Fruit fly (Drosophila melanogaster) whole organism, embryonic: ENCODE results near the gene Duba.

Experiments
- Blimp-1 ChIP-seq: fragments of 200-800 bp; sonication (Bioruptor generic); optimal IDR thresholded peaks from 3 replicates; lab custom pipeline; 2018; ENCODE audit warnings: missing biosample characterization, missing genetic modification characterization, mild to moderate bottlenecking, moderate library complexity, missing genetic modification reagents
- CG10979 ChIP-seq: fragments of 200-800 bp; sonication (Bioruptor generic); optimal IDR thresholded peaks from 2 replicates; lab custom pipeline; 2018; ENCODE audit warnings: missing biosample characterization, mild to moderate bottlenecking, missing genetic modification characterization, moderate library complexity
- CG11456 ChIP-seq: fragments of 200-800 bp; sonication (Bioruptor generic); IDR thresholded peaks from 3 replicates; pipeline ENCODE4 v1.3.6; 2022; ENCODE audit warnings: missing biosample characterization, missing genetic modification characterization
- CG12942 ChIP-seq: fragments of 200-800 bp; sonication (Bioruptor generic); optimal IDR thresholded peaks from 3 replicates; lab custom pipeline; 2016; ENCODE audit warnings: missing biosample characterization, missing genetic modification characterization
- CG14860 ChIP-seq: fragments of 200-800 bp; sonication (Bioruptor generic); IDR thresholded peaks from 3 replicates; pipeline ENCODE4 v1.3.6; 2022; ENCODE audit warnings: missing biosample characterization, missing genetic modification characterization; ENCODE audit not compliant: partially characterized antibody
- CG1647 ChIP-seq: fragments of 200-800 bp; sonication (Bioruptor generic); optimal IDR thresholded peaks from 3 replicates; lab custom pipeline; 2016; ENCODE audit warnings: missing biosample characterization, missing genetic modification characterization
- CG16813 ChIP-seq: fragments of 200-800 bp; sonication (Bioruptor generic); IDR thresholded peaks from 3 replicates; pipeline ENCODE4 v1.3.6; 2022; ENCODE audit warnings: missing biosample characterization, missing genetic modification characterization; ENCODE audit not compliant: partially characterized antibody
- CG17186 ChIP-seq: fragments of 200-800 bp; sonication (Bioruptor generic); optimal IDR thresholded peaks from 3 replicates; lab custom pipeline; 2017; ENCODE audit warnings: missing biosample characterization, missing genetic modification reagents, missing genetic modification characterization
- CG18599 ChIP-seq: fragments of 200-800 bp; sonication (Bioruptor generic); optimal IDR thresholded peaks from 3 replicates; lab custom pipeline; 2017; ENCODE audit warnings: missing biosample characterization, missing genetic modification characterization, mild to moderate bottlenecking, moderate library complexity, missing genetic modification reagents
- CG2875 ChIP-seq: fragments of 200-800 bp; sonication (Bioruptor generic); optimal IDR thresholded peaks from 2 replicates; lab custom pipeline; 2017; ENCODE audit warnings: missing biosample characterization, mild to moderate bottlenecking, missing genetic modification characterization, missing genetic modification reagents
- CG31388 ChIP-seq: fragments of 200-800 bp; sonication (Bioruptor generic); optimal IDR thresholded peaks from 2 replicates; lab custom pipeline; 2016; ENCODE audit warnings: missing biosample characterization, missing genetic modification characterization
- CG33557 ChIP-seq: fragments of 200-800 bp; sonication (Bioruptor generic); optimal IDR thresholded peaks from 2 replicates; lab custom pipeline; 2019; ENCODE audit warnings: missing biosample characterization, mild to moderate bottlenecking, missing genetic modification characterization, moderate library complexity
- CG43689 ChIP-seq: fragments of 200-800 bp; sonication (Bioruptor generic); IDR thresholded peaks from 2 replicates; pipeline ENCODE4 v1.3.6; 2022; ENCODE audit warnings: missing biosample characterization, missing genetic modification characterization
- CG7357 ChIP-seq: fragments of 200-800 bp; sonication (Bioruptor generic); IDR thresholded peaks from 3 replicates; pipeline ENCODE4 v1.3.6; 2022; ENCODE audit warnings: missing biosample characterization, missing genetic modification characterization
- CG7745 ChIP-seq: fragments of 200-800 bp; sonication (Bioruptor generic); optimal IDR thresholded peaks from 2 replicates; lab custom pipeline; 2018; ENCODE audit warnings: missing biosample characterization, mild to moderate bottlenecking, missing genetic modification characterization, moderate library complexity
- CG8281 ChIP-seq: fragments of 200-800 bp; sonication (Bioruptor generic); optimal IDR thresholded peaks from 2 replicates; lab custom pipeline; 2018; ENCODE audit warnings: missing biosample characterization, mild to moderate bottlenecking, missing genetic modification characterization, moderate library complexity
- CoRest ChIP-seq: fragments of 200-800 bp; sonication (Bioruptor generic); optimal IDR thresholded peaks from 3 replicates; lab custom pipeline; 2018; ENCODE audit warnings: missing biosample characterization, mild to moderate bottlenecking, missing genetic modification characterization, moderate library complexity
- E2f2 ChIP-seq: fragments of 200-800 bp; sonication (Bioruptor generic); IDR thresholded peaks from 2 replicates; pipeline ENCODE4 v1.3.6; 2022; ENCODE audit warnings: missing biosample characterization, missing genetic modification characterization
- HLH3B ChIP-seq: fragments of 200-800 bp; sonication (Bioruptor generic); IDR thresholded peaks from 2 replicates; pipeline ENCODE4 v1.3.6; 2022; ENCODE audit warnings: missing biosample characterization, missing genetic modification characterization
- Hmr ChIP-seq: fragments of 200-800 bp; sonication (Bioruptor generic); optimal IDR thresholded peaks from 3 replicates; lab custom pipeline; 2017; ENCODE audit warnings: mild to moderate bottlenecking, missing biosample characterization, missing genetic modification reagents, missing genetic modification characterization
- Nf-YC ChIP-seq: fragments of 200-800 bp; optimal IDR thresholded peaks from 3 replicates; lab custom pipeline; 2019; ENCODE audit warnings: missing biosample characterization, mild to moderate bottlenecking, missing genetic modification characterization, moderate library complexity
- Oli ChIP-seq: fragments of 200-800 bp; sonication (Bioruptor generic); optimal IDR thresholded peaks from 2 replicates; lab custom pipeline; 2018; ENCODE audit warnings: missing biosample characterization, mild to moderate bottlenecking, missing genetic modification characterization, moderate library complexity
- Opbp ChIP-seq: fragments of 200-800 bp; sonication (Bioruptor generic); IDR thresholded peaks from 3 replicates; pipeline ENCODE4 v1.3.6; 2022; ENCODE audit warnings: missing biosample characterization, missing genetic modification characterization; ENCODE audit not compliant: partially characterized antibody
- PHDP ChIP-seq: fragments of 200-800 bp; sonication (Bioruptor generic); optimal IDR thresholded peaks from 3 replicates; lab custom pipeline; 2018; ENCODE audit warnings: missing biosample characterization, mild to moderate bottlenecking, missing genetic modification characterization, moderate library complexity
- Rfx ChIP-seq: fragments of 200-800 bp; sonication (Bioruptor generic); IDR thresholded peaks from 2 replicates; pipeline ENCODE4 v1.3.6; 2022; ENCODE audit warnings: missing biosample characterization, missing genetic modification characterization
- Spps ChIP-seq: fragments of 200-800 bp; sonication (Bioruptor generic); optimal IDR thresholded peaks from 2 replicates; lab custom pipeline; 2018; ENCODE audit warnings: missing biosample characterization, mild to moderate bottlenecking, missing genetic modification characterization
- Stat92E ChIP-seq, 3 experiments: fragments of >200 bp in 2 of 3; fragments of 200-800 bp in 1 of 3; sonication (Bioruptor generic) in 1 of 3; optimal IDR thresholded peaks; 2 replicates each; lab custom pipeline; 2017 to 2019; ENCODE audit warnings: missing biosample characterization in 3 of 3, missing genetic modification characterization in 3 of 3, mild to moderate bottlenecking in 1 of 3, moderate library complexity in 1 of 3
- TFAM ChIP-seq: fragments of 200-800 bp; sonication (Bioruptor generic); optimal IDR thresholded peaks from 2 replicates; lab custom pipeline; 2017; ENCODE audit warnings: missing biosample characterization, missing genetic modification characterization, inconsistent platforms
- Taf1 ChIP-seq: fragments of 200-800 bp; sonication (Bioruptor generic); IDR thresholded peaks from 2 replicates; pipeline ENCODE4 v1.3.6; 2022; ENCODE audit warnings: missing biosample characterization, missing genetic modification characterization
- bigmax ChIP-seq: fragments of 200-800 bp; sonication (Bioruptor generic); optimal IDR thresholded peaks from 2 replicates; lab custom pipeline; 2018; ENCODE audit warnings: missing biosample characterization, mild to moderate bottlenecking, missing genetic modification characterization
- cas ChIP-seq: fragments of 200-800 bp; sonication (Bioruptor generic); IDR thresholded peaks from 2 replicates; pipeline ENCODE4 v1.3.6; 2022; ENCODE audit warnings: missing biosample characterization, missing genetic modification characterization
- chn ChIP-seq: fragments of 200-800 bp; sonication (Bioruptor generic); optimal IDR thresholded peaks from 2 replicates; lab custom pipeline; 2016; ENCODE audit warnings: missing biosample characterization, missing genetic modification characterization
- dmrt11E ChIP-seq: fragments of 200-800 bp; sonication (Bioruptor generic); optimal IDR thresholded peaks from 3 replicates; lab custom pipeline; 2018; ENCODE audit warnings: missing biosample characterization, mild to moderate bottlenecking, missing genetic modification characterization, moderate library complexity
- eve ChIP-seq, 2 experiments: fragments of >200 bp; optimal IDR thresholded peaks; 2 replicates each; lab custom pipeline; 2017; ENCODE audit warnings: missing biosample characterization in 2 of 2, missing genetic modification characterization in 2 of 2
- gro ChIP-seq: fragments of 200-800 bp; sonication (Bioruptor generic); optimal IDR thresholded peaks from 2 replicates; lab custom pipeline; 2016; ENCODE audit warnings: missing biosample characterization, missing genetic modification characterization
- gsb ChIP-seq: fragments of 200-800 bp; sonication (Bioruptor generic); IDR thresholded peaks from 2 replicates; pipeline ENCODE4 v1.3.6; 2022; ENCODE audit warnings: missing biosample characterization, missing genetic modification characterization
- ham ChIP-seq: fragments of 200-800 bp; sonication (Bioruptor generic); IDR thresholded peaks from 2 replicates; pipeline ENCODE4 v1.3.6; 2022; ENCODE audit warnings: missing biosample characterization, missing genetic modification characterization
- her ChIP-seq: fragments of 200-800 bp; sonication (Bioruptor generic); optimal IDR thresholded peaks from 2 replicates; lab custom pipeline; 2016; ENCODE audit warnings: missing biosample characterization, missing genetic modification characterization
- hkb ChIP-seq, 2 experiments: fragments of 200-800 bp in 1 of 2; fragments of >200 bp in 1 of 2; sonication (Bioruptor generic) in 1 of 2; IDR thresholded peaks in 1 of 2; optimal IDR thresholded peaks in 1 of 2; 2 replicates each; pipeline versions ENCODE4 v1.3.6 to Lab custom; 2017 to 2022; ENCODE audit warnings: missing biosample characterization in 1 of 2, missing genetic modification characterization in 1 of 2
- hth ChIP-seq: fragments of >200 bp; optimal IDR thresholded peaks from 2 replicates; lab custom pipeline; 2017; ENCODE audit warnings: inconsistent platforms
- kni ChIP-seq: fragments of 200-800 bp; sonication (Bioruptor generic); optimal IDR thresholded peaks from 3 replicates; lab custom pipeline; 2017; ENCODE audit warnings: mild to moderate bottlenecking, missing biosample characterization, missing genetic modification reagents, missing genetic modification characterization
- lab ChIP-seq: fragments of 200-800 bp; sonication (Bioruptor generic); optimal IDR thresholded peaks from 3 replicates; lab custom pipeline; 2017; ENCODE audit warnings: missing biosample characterization, missing genetic modification characterization, mild to moderate bottlenecking, moderate library complexity, missing genetic modification reagents
- ranshi ChIP-seq: fragments of 200-800 bp; sonication (Bioruptor generic); IDR thresholded peaks from 2 replicates; pipeline ENCODE4 v1.3.6; 2022; ENCODE audit warnings: missing biosample characterization, missing genetic modification characterization
- tx ChIP-seq: fragments of 200-800 bp; sonication (Bioruptor generic); optimal IDR thresholded peaks from 2 replicates; lab custom pipeline; 2016; ENCODE audit warnings: missing biosample characterization, missing genetic modification characterization
- unpg ChIP-seq: fragments of 200-800 bp; sonication (Bioruptor generic); optimal IDR thresholded peaks from 3 replicates; lab custom pipeline; 2018; ENCODE audit warnings: missing biosample characterization, mild to moderate bottlenecking, missing genetic modification characterization, moderate library complexity
- vvl ChIP-seq: fragments of 200-800 bp; sonication (Bioruptor generic); IDR thresholded peaks from 2 replicates; pipeline ENCODE4 v1.3.6; 2022; ENCODE audit warnings: missing biosample characterization, missing genetic modification characterization
- zf30C ChIP-seq: fragments of 200-800 bp; sonication (Bioruptor generic); optimal IDR thresholded peaks from 3 replicates; lab custom pipeline; 2018; ENCODE audit warnings: missing biosample characterization, mild to moderate bottlenecking, missing genetic modification characterization

Duba gene

dm6 chr3L:11561946-11562760 lies 47.1 kb downstream of the Duba start, which contains the start of the genes CG7394 and Mob2 (continued):
- no peak for TF ChIP-seq hkb (optimal IDR thresholded peaks at IDR 0.05; lab: Kevin White, UChicago)
- peak; percentile 91 for TF ChIP-seq hkb (GFP tag; IDR thresholded peaks at IDR 0.05; lab: Robert Waterston, UW)
- peak; percentile 53; the same call in 1 of the 2 replicates for TF ChIP-seq CG43689
- TF ChIP-seq Rfx (GFP tag; lab: Robert Waterston, UW), result peak; percentile 94
- peak; percentile 85 for TF ChIP-seq CG10979 (tag; lab: Kevin White, UChicago)
- TF ChIP-seq CG16813 (GFP tag; lab: Robert Waterston, UW), result peak; percentile 89
- TF ChIP-seq gsb (GFP tag; lab: Robert Waterston, UW), result peak; percentile 85
- peak; percentile 86 for TF ChIP-seq Oli (tag; lab: Kevin White, UChicago)
- peak; percentile 85 for TF ChIP-seq chn (GFP tag; lab: Kevin White, UChicago)
- TF ChIP-seq CG7745 (tag; lab: Kevin White, UChicago), result no peak
- peak; percentile 80 for TF ChIP-seq CG7357 (GFP tag; lab: Robert Waterston, UW)
- peak; percentile 87 for TF ChIP-seq CG18599 (GFP tag; lab: Kevin White, UChicago)
- TF ChIP-seq kni (GFP tag; lab: Kevin White, UChicago), result peak; percentile 20
- TF ChIP-seq bigmax (GFP tag; lab: Kevin White, UChicago), result no peak
- peak; percentile 92 for TF ChIP-seq CoRest (tag; lab: Kevin White, UChicago)
- no peak for TF ChIP-seq zf30C (GFP tag; lab: Kevin White, UChicago)
- TF ChIP-seq hth (lab: Kevin White, UChicago), result no peak
- peak; percentile 93 for TF ChIP-seq CG11456 (GFP tag; lab: Robert Waterston, UW)
- TF ChIP-seq vvl (GFP tag; lab: Robert Waterston, UW), result peak; percentile 94
- peak; percentile 30 to 95 for TF ChIP-seq eve (GFP tag; optimal IDR thresholded peaks at IDR 0.05; lab: Kevin White, UChicago)
- TF ChIP-seq CG33557 (GFP tag; lab: Kevin White, UChicago), result peak; percentile 71
- peak; percentile 81 for TF ChIP-seq tx
- peak; percentile 94 for TF ChIP-seq ranshi (GFP tag; lab: Robert Waterston, UW)
- TF ChIP-seq dmrt11E (tag; lab: Kevin White, UChicago), result peak; percentile 83
- peak; percentile 97 for TF ChIP-seq CG17186
- TF ChIP-seq Hmr (GFP tag; lab: Kevin White, UChicago), result peak; percentile 88
- peak; percentile 80 for TF ChIP-seq gro (GFP tag; lab: Kevin White, UChicago)
- TF ChIP-seq Stat92E (GFP tag; optimal IDR thresholded peaks at IDR 0.05; lab: Kevin White, UChicago), result peak in 2 of 3 experiments; percentile 14 to 83
- TF ChIP-seq her, result peak; percentile 46
- peak; percentile 76 for TF ChIP-seq Nf-YC
- TF ChIP-seq PHDP, result peak; percentile 95
- peak; percentile 82 for TF ChIP-seq CG31388 (GFP tag; lab: Kevin White, UChicago)
- peak; percentile 83 for TF ChIP-seq CG14860
- peak; percentile 88 for TF ChIP-seq CG12942
- TF ChIP-seq Opbp (GFP tag; lab: Robert Waterston, UW), result peak; percentile 81
- TF ChIP-seq ham (GFP tag; lab: Robert Waterston, UW), result 0 out of 2 replicates have a peak, but pooled peaks have one; percentile 7
- peak; percentile 70 for TF ChIP-seq E2f2 (GFP tag; lab: Robert Waterston, UW)
- no peak for TF ChIP-seq TFAM
- peak; percentile 91 for TF ChIP-seq HLH3B
- TF ChIP-seq unpg (GFP tag; lab: Kevin White, UChicago), result peak; percentile 88
- peak; percentile 37 for TF ChIP-seq Spps (tag; lab: Kevin White, UChicago)
- TF ChIP-seq Taf1, result peak; percentile 88
- TF ChIP-seq CG8281, result peak; percentile 62
- peak; percentile 37 for TF ChIP-seq CG2875
- TF ChIP-seq Blimp-1 (GFP tag; lab: Kevin White, UChicago), result peak; percentile 88
- peak; percentile 68 for TF ChIP-seq cas (GFP tag; lab: Robert Waterston, UW)
- TF ChIP-seq CG1647 (GFP tag; lab: Kevin White, UChicago), result peak; percentile 76
- TF ChIP-seq lab (GFP tag; lab: Kevin White, UChicago), result peak; percentile 90
